Fruit fly (Drosophila melanogaster): ENCODE results near the gene CG33322.
A peak's percentile ranks its signal among the peaks of the same experiment; 100 is the strongest.

CG33322 gene

DNA sequence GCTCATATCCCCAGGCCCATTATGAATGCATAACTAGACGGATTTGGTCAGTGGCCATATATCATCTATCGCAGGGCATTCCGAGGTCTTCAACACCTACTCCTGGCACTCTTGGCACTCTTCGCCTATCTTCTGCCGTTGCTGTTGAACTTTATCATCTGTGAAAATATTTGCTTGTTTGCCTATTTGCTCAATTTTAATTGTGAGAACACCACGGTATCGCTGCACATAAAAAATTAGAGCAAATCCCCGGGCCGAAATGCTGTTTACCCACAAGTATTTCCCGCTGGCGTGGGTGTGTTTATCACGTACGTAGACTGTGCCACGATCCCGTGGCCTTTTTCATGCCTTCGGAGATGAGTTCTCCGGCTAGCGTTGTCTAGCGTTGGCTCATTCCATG lies 35.3 kb downstream of the CG33322 start (continued):
- TF ChIP-seq Bdp1 (GFP tag; optimal IDR thresholded peaks at IDR 0.05) (peak; percentile 30), bigmax (GFP tag; optimal IDR thresholded peaks at IDR 0.05) (peak; percentile 56), gcm2 (GFP tag; optimal IDR thresholded peaks at IDR 0.05) (no peak), scrt (GFP tag; optimal IDR thresholded peaks at IDR 0.05) (peak; percentile 76), schlank (tag; optimal IDR thresholded peaks at IDR 0.05) (peak; percentile 86), CG8388 (GFP tag; optimal IDR thresholded peaks at IDR 0.05) (peak; percentile 19), Atf-2 (GFP tag; optimal IDR thresholded peaks at IDR 0.05) (peak; percentile 39), onecut (GFP tag; IDR thresholded peaks at IDR 0.05) (peak; percentile 72), gem (tag; optimal IDR thresholded peaks at IDR 0.05) (peak; percentile 71), CG32767 (GFP tag; IDR thresholded peaks at IDR 0.05) (no peak), odd (GFP tag; optimal IDR thresholded peaks at IDR 0.05) (peak; percentile 72), Max (GFP tag; optimal IDR thresholded peaks at IDR 0.05) (peak; percentile 34), ash1 (GFP tag; optimal IDR thresholded peaks at IDR 0.05) (peak; percentile 87), cwo (GFP tag; optimal IDR thresholded peaks at IDR 0.05) (peak; percentile 39), Asciz (GFP tag; optimal IDR thresholded peaks at IDR 0.05) (peak; percentile 61), CG11695 (GFP tag; IDR thresholded peaks at IDR 0.05) (no peak), fu2 (GFP tag; optimal IDR thresholded peaks at IDR 0.05) (no peak), kni (GFP tag; optimal IDR thresholded peaks at IDR 0.05) (peak; percentile 76), az2 (GFP tag; optimal IDR thresholded peaks at IDR 0.05) (peak; percentile 16), Spps (tag; optimal IDR thresholded peaks at IDR 0.05) (no peak), Ets97D (GFP tag; optimal IDR thresholded peaks at IDR 0.05) (no peak), zfh1 (GFP tag; IDR thresholded peaks at IDR 0.05) (peak; percentile 74; the same call in 2 of the 3 replicates), CG17829 (tag; optimal IDR thresholded peaks at IDR 0.05) (peak; percentile 4), CG4424 (GFP tag; optimal IDR thresholded peaks at IDR 0.05) (peak; percentile 20), mam (GFP tag; optimal IDR thresholded peaks at IDR 0.05) (peak; percentile 1), CG12299 (tag; optimal IDR thresholded peaks at IDR 0.05) (peak; percentile 30), CG1233 (GFP tag; optimal IDR thresholded peaks at IDR 0.05) (peak; percentile 78), B-H2 (GFP tag; optimal IDR thresholded peaks at IDR 0.05) (peak; percentile 16), Hr51 (GFP tag; optimal IDR thresholded peaks at IDR 0.05) (peak; percentile 4 to 58), CG9215 (GFP tag; IDR thresholded peaks at IDR 0.05) (no peak), CG33557 (GFP tag; optimal IDR thresholded peaks at IDR 0.05) (peak; percentile 63), Pdp1 (GFP tag; optimal IDR thresholded peaks at IDR 0.05) (peak in 1 of 2 experiments; percentile 46), da (GFP tag; optimal IDR thresholded peaks at IDR 0.05) (no peak), Ssrp (tag; optimal IDR thresholded peaks at IDR 0.05) (no peak), esg (GFP tag; conservative IDR thresholded peaks at IDR 0.05) (no peak), pnt (GFP tag; optimal IDR thresholded peaks at IDR 0.05) (peak; percentile 51), ftz-f1 (GFP tag; optimal IDR thresholded peaks at IDR 0.05) (no peak), Side (GFP tag; optimal IDR thresholded peaks at IDR 0.05) (peak; percentile 75), Trl (optimal IDR thresholded peaks at IDR 0.05) (no peak), Trl (GFP tag; optimal IDR thresholded peaks at IDR 0.05) (peak; percentile 69), CG5180 (GFP tag; optimal IDR thresholded peaks at IDR 0.05) (peak; percentile 46), mirr (GFP tag; optimal IDR thresholded peaks at IDR 0.05) (peak; percentile 55), GATAe (GFP tag; conservative IDR thresholded peaks at IDR 0.05) (no peak), HmgD (GFP tag; optimal IDR thresholded peaks at IDR 0.05) (no peak), Sox100B (GFP tag; optimal IDR thresholded peaks at IDR 0.05) (peak; percentile 37), CG6791 (GFP tag; IDR thresholded peaks at IDR 0.05; ENCODE audit: partially characterized antibody) (no peak), CG18476 (GFP tag; optimal IDR thresholded peaks at IDR 0.05) (peak; percentile 2), H15 (GFP tag; IDR thresholded peaks at IDR 0.05) (no peak), Sry-β (GFP tag; optimal IDR thresholded peaks at IDR 0.05) (peak; percentile 13), MESR4 (GFP tag; optimal IDR thresholded peaks at IDR 0.05) (no peak), CG31365 (tag; optimal IDR thresholded peaks at IDR 0.05) (peak; percentile 58)

All from whole organism, embryonic.